Worm (Caenorhabditis elegans): ENCODE results near the gene ZC266.1.

Gene ZC266.1

DNA sequence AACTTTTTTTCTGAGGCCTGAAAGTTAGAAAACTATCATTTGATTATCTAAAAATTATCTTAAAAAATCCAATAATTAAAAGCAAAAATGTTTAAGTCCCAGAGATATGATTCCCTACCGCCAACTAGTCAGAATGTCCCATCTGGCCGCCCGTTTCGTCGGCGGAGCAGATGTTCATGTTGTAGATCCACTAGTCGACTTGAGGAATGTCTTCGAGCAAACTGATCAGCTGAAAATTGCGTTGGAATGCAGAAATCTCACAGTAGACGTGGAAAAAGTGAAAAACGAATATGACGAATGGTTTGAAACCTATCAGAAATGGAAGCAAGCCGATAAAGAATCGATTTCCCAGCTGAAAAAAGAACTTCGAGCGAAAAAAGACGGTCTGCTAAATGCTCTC, 10.9 kb downstream of the ZC266.1 start, which contains the start of gene K03B4.1 (continued):
- TF ChIP-seq attf-6 (GFP tag; IDR thresholded peaks at IDR 0.05) = no peak
- no peak for TF ChIP-seq dpff-1 (tag; optimal IDR thresholded peaks at IDR 0.05)
- 0 out of 2 replicates have a peak, but pooled peaks have one; percentile 25 for TF ChIP-seq dox-1 (GFP tag; IDR thresholded peaks at IDR 0.05)
- TF ChIP-seq F52B5.7 (tag; optimal IDR thresholded peaks at IDR 0.05) = peak; percentile 29
- TF ChIP-seq athp-1 (tag; optimal IDR thresholded peaks at IDR 0.05) = peak; percentile 49
- 0 out of 2 replicates have a peak, but pooled peaks have one; percentile 24 for TF ChIP-seq B0336.3 (GFP tag; IDR thresholded peaks at IDR 0.05)

DNA sequence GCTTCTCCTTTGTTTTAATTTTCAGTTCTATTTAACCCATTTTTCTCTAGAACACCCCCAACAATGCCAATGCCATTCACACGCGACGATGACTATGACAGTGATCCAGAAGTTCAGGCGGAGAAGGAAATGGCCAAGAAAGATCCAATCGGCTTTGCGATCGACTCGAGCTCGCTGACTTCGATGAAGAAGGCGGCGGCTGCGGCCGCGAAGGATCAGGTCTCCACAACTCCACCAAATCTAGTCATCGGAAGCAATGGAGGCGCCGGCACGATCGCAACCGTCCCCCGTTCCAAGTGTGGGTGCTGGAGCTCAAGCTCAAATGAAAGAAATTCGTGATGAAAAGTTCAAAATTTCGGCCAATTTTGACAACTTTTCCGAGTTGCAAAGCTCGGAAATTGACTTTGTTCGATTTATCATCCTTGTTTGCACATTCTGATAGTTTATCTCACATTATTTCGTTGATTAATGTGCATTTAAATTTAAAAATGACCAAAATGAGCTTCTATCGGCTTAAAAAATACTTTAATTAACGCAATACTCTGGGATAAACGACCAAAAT, 12.1 kb downstream of the ZC266.1 start, which contains the start of gene K03B4.2:
Gene K03B4.2, plus strand, starts transcription at position 51 of the 562 bp plus-strand sequence.
- TF ChIP-seq madf-6 (GFP tag; IDR thresholded peaks at IDR 0.05) (peak; percentile 34), egrh-3 (GFP tag; IDR thresholded peaks at IDR 0.05) (0 out of 2 replicates have a peak, but pooled peaks have one; percentile 26), cebp-2 (GFP tag; IDR thresholded peaks at IDR 0.05) (0 out of 2 replicates have a peak, but pooled peaks have one; percentile 45), ztf-28 (GFP tag; IDR thresholded peaks at IDR 0.05) (no peak), nfyb-1 (GFP tag; IDR thresholded peaks at IDR 0.05) (0 out of 2 replicates have a peak, but pooled peaks have one; percentile 32), egl-18 (GFP tag; IDR thresholded peaks at IDR 0.05) (0 out of 2 replicates have a peak, but pooled peaks have one; percentile 19), madf-8 (GFP tag; conservative IDR thresholded peaks at IDR 0.05) (0 out of 2 replicates have a peak, but pooled peaks have one; percentile 12), Y56A3A.18 (GFP tag; IDR thresholded peaks at IDR 0.05) (0 out of 2 replicates have a peak, but pooled peaks have one; percentile 7), Y79H2A.3 (GFP tag; conservative IDR thresholded peaks at IDR 0.05) (peak; percentile 67; the same call in 1 of the 2 replicates), F33H1.4 (GFP tag; IDR thresholded peaks at IDR 0.05) (no peak), mcd-1 (GFP tag; IDR thresholded peaks at IDR 0.05) (peak; percentile 43; the same call in 1 of the 2 replicates), lin-35 (GFP tag; optimal IDR thresholded peaks at IDR 0.05) (peak in 1 of 3 experiments; percentile 15), pha-4 (tag; optimal IDR thresholded peaks at IDR 0.05) (no peak), ZK185.1 (tag; optimal IDR thresholded peaks at IDR 0.05; ENCODE audit: poor library complexity, severe bottlenecking) (no peak), pbrm-1 (GFP tag; IDR thresholded peaks at IDR 0.05) (0 out of 2 replicates have a peak, but pooled peaks have one; percentile 14), zim-3 (tag; optimal IDR thresholded peaks at IDR 0.05) (peak; percentile 11), ekl-4 (GFP tag; IDR thresholded peaks at IDR 0.05) (no peak), ztf-25 (GFP tag; IDR thresholded peaks at IDR 0.05) (no peak), attf-6 (GFP tag; IDR thresholded peaks at IDR 0.05) (no peak), ama-1 (optimal IDR thresholded peaks at IDR 0.05) (peak; percentile 59), ama-1 (GFP tag; optimal IDR thresholded peaks at IDR 0.05) (no peak), zfh-2 (GFP tag; conservative IDR thresholded peaks at IDR 0.05) (peak; percentile 64), Y53G8AR.9 (GFP tag; conservative IDR thresholded peaks at IDR 0.05) (peak; percentile 69; the same call in 1 of the 2 replicates), ceh-27 (GFP tag; optimal IDR thresholded peaks at IDR 0.05) (no peak), nfya-1 (tag; optimal IDR thresholded peaks at IDR 0.05; ENCODE audit: borderline replicate concordance, insufficient read depth) (no peak), attf-3 (GFP tag; conservative IDR thresholded peaks at IDR 0.05) (no peak), madf-3 (GFP tag; IDR thresholded peaks at IDR 0.05) (peak; percentile 38; the same call in 1 of the 2 replicates), atf-7 (tag; optimal IDR thresholded peaks at IDR 0.05) (no peak)

DNA sequence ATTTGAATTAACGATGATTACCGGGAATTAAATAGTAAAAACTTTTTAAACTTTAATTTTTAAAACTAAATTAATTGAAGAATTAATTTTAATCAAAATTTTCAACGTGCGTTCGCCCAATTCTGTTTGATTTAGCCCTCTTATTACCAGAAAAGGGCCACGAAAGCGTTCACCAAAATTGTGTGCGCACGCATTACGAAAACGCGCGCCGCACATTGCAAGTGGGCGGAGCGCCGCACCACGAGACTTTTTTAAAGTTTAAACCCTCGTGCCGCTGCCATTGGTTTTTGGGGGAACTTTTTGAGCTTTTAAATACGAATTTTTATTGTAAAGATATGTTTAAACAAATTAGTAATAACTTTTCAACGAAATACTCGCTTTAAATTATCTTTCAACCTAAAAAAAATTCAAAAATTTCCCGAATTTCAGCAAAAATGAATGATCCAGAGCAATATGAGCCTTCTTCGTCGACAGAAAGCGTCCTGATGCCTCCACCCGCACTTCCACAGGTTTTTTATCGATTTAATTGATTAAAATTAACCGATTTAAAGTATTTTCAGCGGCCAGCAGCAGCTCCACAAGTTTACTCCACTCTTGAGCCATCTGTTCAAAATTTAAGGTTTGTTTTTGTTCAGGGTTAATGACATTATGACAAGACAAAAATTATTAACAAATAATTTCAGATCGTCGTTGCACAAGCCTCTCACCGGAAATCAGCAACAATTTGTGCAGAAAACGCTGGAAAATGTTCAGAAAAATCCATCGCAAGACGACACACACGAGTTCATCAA, 13.2 kb downstream of the ZC266.1 start, which contains the start of gene taf-10:
Gene taf-10, plus strand, starts transcription at position 424 of the 791 bp plus-strand sequence.
- TF ChIP-seq egrh-3 (GFP tag; IDR thresholded peaks at IDR 0.05) = no peak
- TF ChIP-seq lir-1 (GFP tag; conservative IDR thresholded peaks at IDR 0.05) = no peak
- peak; percentile 47 for TF ChIP-seq lin-54 (GFP tag; optimal IDR thresholded peaks at IDR 0.05)
- TF ChIP-seq dox-1 (GFP tag; IDR thresholded peaks at IDR 0.05) = peak; percentile 60
- peak; percentile 49 for TF ChIP-seq attf-5 (GFP tag; optimal IDR thresholded peaks at IDR 0.05)
- peak; percentile 52; the same call in 1 of the 2 replicates for TF ChIP-seq C06A6.2 (GFP tag; conservative IDR thresholded peaks at IDR 0.05)
- TF ChIP-seq tbp1 (GFP tag; optimal IDR thresholded peaks at IDR 0.05) = peak; percentile 9
- TF ChIP-seq zfh-2 (GFP tag; conservative IDR thresholded peaks at IDR 0.05) = no peak
- peak; percentile 15; the same call in 1 of the 2 replicates for TF ChIP-seq ceh-100 (GFP tag; IDR thresholded peaks at IDR 0.05)
- no peak for TF ChIP-seq hsf-1 (GFP tag; IDR thresholded peaks at IDR 0.05)
- TF ChIP-seq egl-44 (GFP tag; IDR thresholded peaks at IDR 0.05) = 0 out of 2 replicates have a peak, but pooled peaks have one; percentile 50
- no peak for TF ChIP-seq ztf-3 (GFP tag; optimal IDR thresholded peaks at IDR 0.05)
- no peak for TF ChIP-seq Y67H2A.10 (GFP tag; conservative IDR thresholded peaks at IDR 0.05)
- no peak for TF ChIP-seq nfya-1 (tag; optimal IDR thresholded peaks at IDR 0.05; ENCODE audit: borderline replicate concordance, insufficient read depth)
